Worm (Caenorhabditis elegans) whole organism, young adult: ENCODE results near the gene W03F9.9.
A peak's percentile ranks its signal among the peaks of the same experiment; 100 is the strongest.

ENCODE experiments used
- B0019.2 ChIP-seq: fragments of 200-800 bp; sonication (Bioruptor generic); conservative IDR thresholded peaks from 2 replicates; pipeline ENCODE4 v1.3.6; 2022; ENCODE audit warnings: missing genetic modification reagents, missing genetic modification characterization, missing compliant biosample characterization
- B0035.1 ChIP-seq: sonication (generic microtip); optimal IDR thresholded peaks from 2 replicates; lab custom pipeline; 2016; ENCODE audit warnings: missing genetic modification characterization, mild to moderate bottlenecking, missing compliant biosample characterization, missing genotype, missing genetic modification reagents
- B0336.3 ChIP-seq: fragments of 200-800 bp; sonication (Bioruptor generic); IDR thresholded peaks from 2 replicates; pipeline ENCODE4 v1.3.6; 2022; ENCODE audit warnings: missing genetic modification characterization, missing compliant biosample characterization
- F33H1.4 ChIP-seq: fragments of 200-800 bp; sonication (Bioruptor generic); IDR thresholded peaks from 2 replicates; pipeline ENCODE4 v1.3.6; 2022; ENCODE audit warnings: missing genetic modification reagents, missing genetic modification characterization, missing compliant biosample characterization
- Y53F4B.3 ChIP-seq: fragments of 200-800 bp; sonication (Bioruptor generic); IDR thresholded peaks from 2 replicates; pipeline ENCODE4 v1.3.6; 2022; ENCODE audit warnings: missing genetic modification reagents, missing genetic modification characterization, missing compliant biosample characterization
- Y53G8AR.9 ChIP-seq: fragments of 200-800 bp; sonication (Bioruptor generic); conservative IDR thresholded peaks from 2 replicates; pipeline ENCODE4 v1.3.6; 2022; ENCODE audit warnings: missing genetic modification reagents, missing genetic modification characterization, missing compliant biosample characterization
- ZK185.1 ChIP-seq: sonication (generic microtip); optimal IDR thresholded peaks from 2 replicates; lab custom pipeline; 2016; ENCODE audit warnings: mild to moderate bottlenecking, missing genetic modification characterization, missing compliant biosample characterization; ENCODE audit not compliant: poor library complexity, severe bottlenecking
- akir-1 ChIP-seq: fragments of 200-800 bp; sonication (Bioruptor generic); optimal IDR thresholded peaks from 2 replicates; lab custom pipeline; 2018; ENCODE audit warnings: mild to moderate bottlenecking, missing genetic modification characterization, moderate library complexity, missing compliant biosample characterization
- aptf-2 ChIP-seq: fragments of 200-800 bp; sonication (Bioruptor generic); conservative IDR thresholded peaks from 2 replicates; pipeline ENCODE4 v1.3.6; 2022; ENCODE audit warnings: missing genetic modification reagents, missing genetic modification characterization, missing compliant biosample characterization
- aptf-3 ChIP-seq: fragments of 200-800 bp; sonication (Bioruptor generic); IDR thresholded peaks from 2 replicates; pipeline ENCODE4 v1.3.6; 2022; ENCODE audit warnings: missing genetic modification characterization, missing compliant biosample characterization
- atf-7 ChIP-seq: sonication (generic microtip); optimal IDR thresholded peaks from 2 replicates; lab custom pipeline; 2017; ENCODE audit warnings: mild to moderate bottlenecking, missing genetic modification characterization, missing compliant biosample characterization
- attf-3 ChIP-seq: fragments of 200-800 bp; sonication (Bioruptor generic); conservative IDR thresholded peaks from 2 replicates; pipeline ENCODE4 v1.3.6; 2022; ENCODE audit warnings: missing genetic modification reagents, missing genetic modification characterization, missing compliant biosample characterization
- bed-1 ChIP-seq: fragments of 200-800 bp; sonication (Bioruptor generic); IDR thresholded peaks from 2 replicates; pipeline ENCODE4 v1.3.6; 2022; ENCODE audit warnings: missing genetic modification reagents, missing genetic modification characterization, missing compliant biosample characterization
- ccch-3 ChIP-seq: fragments of 200-800 bp; sonication (Bioruptor generic); optimal IDR thresholded peaks from 2 replicates; lab custom pipeline; 2018; ENCODE audit warnings: mild to moderate bottlenecking, missing genetic modification characterization, missing compliant biosample characterization
- cebp-1 ChIP-seq, 2 experiments: fragments of 200-800 bp in 1 of 2; sonication (Bioruptor generic) in 1 of 2; sonication (generic microtip) in 1 of 2; IDR thresholded peaks in 1 of 2; optimal IDR thresholded peaks in 1 of 2; 2 replicates each; pipeline versions ENCODE4 v1.3.6 to Lab custom; 2017 to 2022; ENCODE audit warnings: missing compliant biosample characterization in 2 of 2, missing genetic modification characterization in 2 of 2, mild to moderate bottlenecking in 1 of 2, missing genetic modification reagents in 1 of 2, moderate library complexity in 1 of 2
- cebp-2 ChIP-seq: fragments of 200-800 bp; sonication (Bioruptor generic); IDR thresholded peaks from 2 replicates; pipeline ENCODE4 v1.3.6; 2022; ENCODE audit warnings: missing genetic modification characterization, missing compliant biosample characterization
- ceh-27 ChIP-seq: fragments of 200-800 bp; sonication (Bioruptor generic); optimal IDR thresholded peaks from 2 replicates; lab custom pipeline; 2018; ENCODE audit warnings: mild to moderate bottlenecking, missing genetic modification characterization, moderate library complexity, missing compliant biosample characterization
- ceh-79 ChIP-seq: sonication (generic microtip); optimal IDR thresholded peaks from 2 replicates; lab custom pipeline; 2017; ENCODE audit warnings: mild to moderate bottlenecking, missing genetic modification characterization, missing compliant biosample characterization
- egl-44 ChIP-seq: fragments of 200-800 bp; sonication (Bioruptor generic); IDR thresholded peaks from 2 replicates; pipeline ENCODE4 v1.3.6; 2022; ENCODE audit warnings: missing genetic modification reagents, missing genetic modification characterization, missing compliant biosample characterization
- egrh-3 ChIP-seq: fragments of 200-800 bp; sonication (Bioruptor generic); IDR thresholded peaks from 2 replicates; pipeline ENCODE4 v1.3.6; 2022; ENCODE audit warnings: missing genetic modification reagents, missing genetic modification characterization, missing compliant biosample characterization
- ekl-4 ChIP-seq: fragments of 200-800 bp; sonication (Bioruptor generic); IDR thresholded peaks from 2 replicates; pipeline ENCODE4 v1.3.6; 2022; ENCODE audit warnings: missing genetic modification reagents, missing genetic modification characterization, missing compliant biosample characterization
- ets-4 ChIP-seq: fragments of 200-800 bp; sonication (Bioruptor generic); optimal IDR thresholded peaks from 2 replicates; lab custom pipeline; 2018; ENCODE audit warnings: mild to moderate bottlenecking, missing genetic modification characterization, missing compliant biosample characterization
- him-1 ChIP-seq: sonication (generic microtip); optimal IDR thresholded peaks from 2 replicates; lab custom pipeline; 2016; ENCODE audit warnings: missing genotype, missing genetic modification reagents, missing genetic modification characterization, missing compliant biosample characterization
- hlh-26 ChIP-seq: fragments of 200-800 bp; sonication (Bioruptor generic); conservative IDR thresholded peaks from 2 replicates; pipeline ENCODE4 v1.3.6; 2022; ENCODE audit warnings: missing genetic modification reagents, missing genetic modification characterization, missing compliant biosample characterization
- hmg-1.2 ChIP-seq: fragments of 200-800 bp; sonication (Bioruptor generic); IDR thresholded peaks from 2 replicates; pipeline ENCODE4 v1.3.6; 2022; ENCODE audit warnings: missing genetic modification reagents, missing genetic modification characterization, missing compliant biosample characterization
- let-526 ChIP-seq: fragments of 200-800 bp; sonication (Bioruptor generic); IDR thresholded peaks from 2 replicates; pipeline ENCODE4 v1.3.6; 2022; ENCODE audit warnings: missing genetic modification reagents, missing genetic modification characterization, missing compliant biosample characterization
- let-607 ChIP-seq, 2 experiments: fragments of 200-800 bp in 1 of 2; sonication (Bioruptor generic) in 1 of 2; sonication (generic microtip) in 1 of 2; optimal IDR thresholded peaks; 2 replicates each; lab custom pipeline; 2016 to 2018; ENCODE audit warnings: mild to moderate bottlenecking in 2 of 2, missing compliant biosample characterization in 2 of 2, missing genetic modification characterization in 2 of 2, moderate library complexity in 2 of 2, missing genotype in 1 of 2
- lin-26 ChIP-seq: fragments of 200-800 bp; sonication (Bioruptor generic); IDR thresholded peaks from 2 replicates; pipeline ENCODE4 v1.3.6; 2022; ENCODE audit warnings: missing genetic modification reagents, missing genetic modification characterization, missing compliant biosample characterization
- lir-1 ChIP-seq: fragments of 200-800 bp; sonication (Bioruptor generic); conservative IDR thresholded peaks from 2 replicates; pipeline ENCODE4 v1.3.6; 2022; ENCODE audit warnings: missing genetic modification reagents, missing genetic modification characterization, missing compliant biosample characterization
- madf-3 ChIP-seq: fragments of 200-800 bp; sonication (Bioruptor generic); IDR thresholded peaks from 2 replicates; pipeline ENCODE4 v1.3.6; 2022; ENCODE audit warnings: missing genetic modification reagents, missing genetic modification characterization, missing compliant biosample characterization
- mcd-1 ChIP-seq: fragments of 200-800 bp; sonication (Bioruptor generic); IDR thresholded peaks from 2 replicates; pipeline ENCODE4 v1.3.6; 2022; ENCODE audit warnings: missing genetic modification reagents, missing genetic modification characterization, missing compliant biosample characterization
- nfya-1 ChIP-seq: sonication (generic microtip); optimal IDR thresholded peaks from 2 replicates; lab custom pipeline; 2017; ENCODE audit warnings: antibody characterized with exemption, missing compliant biosample characterization, missing genetic modification characterization, borderline replicate concordance; ENCODE audit not compliant: insufficient read depth
- nhr-120 ChIP-seq: fragments of 200-800 bp; sonication (Bioruptor generic); IDR thresholded peaks from 2 replicates; pipeline ENCODE4 v1.3.6; 2022; ENCODE audit warnings: missing genetic modification characterization, missing compliant biosample characterization
- pha-4 ChIP-seq: fragments of 150-350 bp; sonication (generic microtip); optimal IDR thresholded peaks from 2 replicates; lab custom pipeline; 2014; ENCODE audit warnings: missing biosample characterization, missing genetic modification reagents, missing genetic modification characterization
- rcor-1 ChIP-seq: fragments of 200-800 bp; sonication (Bioruptor generic); IDR thresholded peaks from 2 replicates; pipeline ENCODE4 v1.3.6; 2022; ENCODE audit warnings: missing genetic modification reagents, missing genetic modification characterization, missing compliant biosample characterization
- sea-2 ChIP-seq: fragments of 200-800 bp; sonication (Bioruptor generic); IDR thresholded peaks from 2 replicates; pipeline ENCODE4 v1.3.6; 2022; ENCODE audit warnings: missing genetic modification characterization, missing compliant biosample characterization
- snpc-1.1 ChIP-seq: sonication (generic microtip); optimal IDR thresholded peaks from 2 replicates; lab custom pipeline; 2017; ENCODE audit warnings: missing genetic modification characterization, mild to moderate bottlenecking, missing compliant biosample characterization, antibody characterized with exemption, moderate library complexity, missing genotype, missing genetic modification reagents; ENCODE audit not compliant: insufficient read depth
- snpc-1.3 ChIP-seq: sonication (generic microtip); optimal IDR thresholded peaks from 2 replicates; lab custom pipeline; 2017; ENCODE audit warnings: missing genetic modification characterization, mild to moderate bottlenecking, missing compliant biosample characterization, antibody characterized with exemption, moderate library complexity, missing genotype, missing genetic modification reagents; ENCODE audit not compliant: insufficient read depth
- snpc-4 ChIP-seq, 5 experiments: fragments of 150-350 bp in 1 of 5; sonication (generic microtip) in 4 of 5; optimal IDR thresholded peaks; 2 replicates each; lab custom pipeline; 2014 to 2018; ENCODE audit warnings: missing genetic modification characterization in 5 of 5, missing biosample characterization in 3 of 5, antibody characterized with exemption in 2 of 5, mild to moderate bottlenecking in 2 of 5, missing compliant biosample characterization in 2 of 5, missing genotype in 2 of 5, moderate library complexity in 2 of 5, missing genetic modification reagents in 1 of 5
- tbp1 ChIP-seq: fragments of 200-800 bp; sonication (Bioruptor generic); optimal IDR thresholded peaks from 2 replicates; lab custom pipeline; 2018; ENCODE audit warnings: mild to moderate bottlenecking, missing genetic modification characterization, missing compliant biosample characterization
- zfh-2 ChIP-seq: fragments of 200-800 bp; sonication (Bioruptor generic); conservative IDR thresholded peaks from 2 replicates; pipeline ENCODE4 v1.3.6; 2022; ENCODE audit warnings: missing genetic modification reagents, missing genetic modification characterization, missing compliant biosample characterization
- zim-3 ChIP-seq: sonication (generic microtip); optimal IDR thresholded peaks from 2 replicates; lab custom pipeline; 2017; ENCODE audit warnings: mild to moderate bottlenecking, missing genetic modification characterization, moderate library complexity, missing compliant biosample characterization

W03F9.9 gene

DNA sequence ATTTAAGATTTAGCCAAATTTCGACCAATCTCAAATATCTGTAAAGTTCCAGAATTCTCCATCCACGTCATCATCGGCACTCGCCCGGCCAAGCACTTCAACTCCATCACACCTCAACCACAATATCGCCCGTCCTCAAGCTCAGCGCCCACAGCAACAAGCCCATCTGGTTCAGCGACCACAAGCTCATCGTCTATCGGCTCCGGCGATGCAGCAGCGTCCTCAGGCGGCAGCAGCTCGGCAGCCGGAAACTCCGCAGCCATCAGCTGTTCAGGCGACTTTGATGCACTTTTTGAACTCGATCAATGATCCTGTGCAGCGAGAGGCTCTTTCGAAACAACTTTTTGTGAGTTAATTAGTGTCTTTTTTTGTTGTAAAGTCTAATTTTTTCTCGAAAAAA lies 21.4 kb upstream of the W03F9.9 start (continued):
- TF ChIP-seq ekl-4 (no peak), zim-3 (tag; lab: Kevin White, UChicago) (peak; percentile 28), madf-3 (GFP tag; lab: Robert Waterston, UW) (0 out of 2 replicates have a peak, but pooled peaks have one; percentile 25), hlh-26 (GFP tag; lab: Robert Waterston, UW) (no peak), him-1 (tag; lab: Kevin White, UChicago) (no peak), B0035.1 (tag; lab: Kevin White, UChicago) (no peak), Y53F4B.3 (GFP tag; lab: Robert Waterston, UW) (no peak), snpc-4 (GFP tag; optimal IDR thresholded peaks at IDR 0.05; lab: Kevin White, UChicago) (no peak), snpc-4 (tag; optimal IDR thresholded peaks at IDR 0.05; lab: Kevin White, UChicago) (no peak), B0336.3 (GFP tag; lab: Robert Waterston, UW) (no peak; the same call in 1 of the 2 replicates), rcor-1 (GFP tag; lab: Robert Waterston, UW) (no peak), egrh-3 (peak; percentile 84), F33H1.4 (GFP tag; lab: Robert Waterston, UW) (no peak), lir-1 (GFP tag; lab: Robert Waterston, UW) (no peak), snpc-1.3 (no peak), B0019.2 (no peak), nhr-120 (GFP tag; lab: Robert Waterston, UW) (no peak), let-526 (GFP tag; lab: Robert Waterston, UW) (no peak), sea-2 (GFP tag; lab: Robert Waterston, UW) (no peak), lin-26 (no peak), mcd-1 (GFP tag; lab: Robert Waterston, UW) (peak; percentile 22; the same call in 1 of the 2 replicates), attf-3 (GFP tag; lab: Robert Waterston, UW) (no peak), atf-7 (tag; lab: Kevin White, UChicago) (no peak), bed-1 (GFP tag; lab: Robert Waterston, UW) (no peak), nfya-1 (tag; lab: Kevin White, UChicago) (no peak), ets-4 (no peak)

DNA sequence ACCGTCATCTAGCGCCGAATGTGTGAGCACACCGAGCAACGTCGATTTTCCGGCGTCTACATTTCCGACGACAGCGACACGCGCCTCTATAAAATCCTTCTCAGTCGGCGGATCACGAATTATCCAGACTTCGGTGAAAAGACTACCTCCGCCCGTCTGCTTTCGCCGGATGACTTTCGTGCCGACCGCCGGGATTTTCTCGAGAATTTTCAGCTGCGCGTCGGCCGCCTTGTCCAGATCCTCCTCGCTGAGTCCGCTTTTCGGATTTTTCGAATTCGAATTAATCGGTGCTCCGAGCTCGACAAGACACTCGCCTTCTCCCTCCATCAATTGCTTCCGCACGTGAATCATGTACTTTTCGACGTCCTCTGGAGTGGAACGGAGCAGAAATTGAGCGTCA lies 16.4 kb upstream of the W03F9.9 start:
- TF ChIP-seq zfh-2 (GFP tag; lab: Robert Waterston, UW) (peak; percentile 86), egrh-3 (peak; percentile 25; the same call in 1 of the 2 replicates), cebp-2 (GFP tag; lab: Robert Waterston, UW) (0 out of 2 replicates have a peak, but pooled peaks have one; percentile 52), ZK185.1 (tag; lab: Kevin White, UChicago) (no peak)

DNA sequence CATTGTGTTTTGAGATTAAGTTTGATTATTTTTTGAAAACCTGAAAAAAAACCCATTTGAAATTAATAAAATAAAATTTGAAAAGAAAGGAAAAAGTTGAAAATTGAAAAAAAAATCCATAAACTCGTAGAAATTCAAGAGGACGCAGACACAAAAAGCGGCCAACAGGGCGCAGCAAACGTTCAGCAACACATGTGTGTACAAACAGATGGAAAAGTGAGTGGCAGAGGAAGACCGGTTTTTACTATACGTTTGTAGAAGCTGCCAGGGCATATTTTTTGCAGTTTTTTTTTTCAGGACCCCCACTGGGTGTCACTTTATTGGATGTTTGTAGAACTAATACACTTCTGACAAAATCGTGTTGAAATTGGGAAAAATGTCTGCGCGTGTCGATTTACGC lies 15.9 kb upstream of the W03F9.9 start, which contains the start of gene cgp-1:
Gene cgp-1, minus strand, starts transcription at position 40 of the 400 bp plus-strand sequence.
- peak; percentile 9; the same call in 1 of the 2 replicates for TF ChIP-seq hmg-1.2
- no peak for TF ChIP-seq ceh-79 (tag; lab: Kevin White, UChicago)
- peak in 1 of 2 experiments; percentile 11 for TF ChIP-seq let-607 (tag; optimal IDR thresholded peaks at IDR 0.05; lab: Kevin White, UChicago)
- TF ChIP-seq, all 124 proteins: peak for 2

DNA sequence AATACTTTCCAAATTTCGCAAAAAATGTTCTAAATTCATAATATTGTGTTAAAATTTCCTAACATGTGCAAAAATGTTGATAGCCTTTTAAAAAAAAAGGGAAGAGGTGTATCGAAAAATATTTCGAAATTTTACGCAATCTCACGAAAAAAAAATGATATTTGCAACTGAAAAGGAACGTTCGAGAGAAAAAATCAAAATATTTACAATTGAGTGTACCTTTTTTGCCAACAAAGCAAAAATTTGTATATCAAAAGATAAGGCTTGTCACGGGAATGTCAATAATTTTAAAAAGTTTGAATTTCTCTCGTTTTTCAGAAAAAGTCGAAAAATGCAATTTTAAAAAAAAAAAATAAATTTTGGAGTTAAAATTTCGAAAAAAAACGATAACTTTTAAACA lies 15.2 kb upstream of the W03F9.9 start:
- no peak for TF ChIP-seq aptf-3 (GFP tag; lab: Robert Waterston, UW)
- TF ChIP-seq ccch-3 (GFP tag; lab: Kevin White, UChicago) = no peak
- no peak for TF ChIP-seq attf-3 (GFP tag; lab: Robert Waterston, UW)
- no peak for TF ChIP-seq egl-44
- no peak for TF ChIP-seq snpc-1.1 (tag; lab: Kevin White, UChicago)
- TF ChIP-seq lin-26 = no peak
- no peak for TF ChIP-seq F33H1.4 (GFP tag; lab: Robert Waterston, UW)
- no peak for TF ChIP-seq pha-4 (tag; lab: Kevin White, UChicago)
- peak; percentile 59; the same call in 1 of the 2 replicates for TF ChIP-seq cebp-1 (GFP tag; IDR thresholded peaks at IDR 0.05; lab: Robert Waterston, UW)
- peak; percentile 85 for TF ChIP-seq cebp-1 (tag; optimal IDR thresholded peaks at IDR 0.05; lab: Kevin White, UChicago)
- no peak for TF ChIP-seq atf-7 (tag; lab: Kevin White, UChicago)
- no peak for TF ChIP-seq akir-1
- TF ChIP-seq Y53G8AR.9 (GFP tag; lab: Robert Waterston, UW) = no peak
- TF ChIP-seq tbp1 (GFP tag; lab: Kevin White, UChicago) = no peak
- TF ChIP-seq aptf-2 = no peak
- TF ChIP-seq ceh-27 = no peak
